Worm (Caenorhabditis elegans): Measurements from ENCODE around the gene Y38H6A.5.
"Not testable (repeated sequence)": the region's sequence is repeated elsewhere in the genome, so short reads cannot be mapped to it uniquely, and the experiment has no call there.

The Y38H6A.5 gene

ce11 chrV:20335264-20335663, at the start of gene Y38H6A.5:
TSS of gene Y38H6A.5 (minus strand) at chrV:20335364.
- TF ChIP-seq scrt-1 (GFP tag; IDR thresholded peaks at IDR 0.05) = no peak
- TF ChIP-seq ceh-13 (GFP tag; optimal IDR thresholded peaks at IDR 0.05) = no peak
- no peak for TF ChIP-seq B0310.2 (tag; optimal IDR thresholded peaks at IDR 0.05)
- no peak for TF ChIP-seq hmbx-1 (tag; optimal IDR thresholded peaks at IDR 0.05)
- TF ChIP-seq aly-1 (tag; optimal IDR thresholded peaks at IDR 0.05) = no peak

- TF ChIP-seq F13C5.2 (tag; optimal IDR thresholded peaks at IDR 0.05) = peak; percentile 69
- TF ChIP-seq tbx-37 (GFP tag; conservative IDR thresholded peaks at IDR 0.05) = no peak
- TF ChIP-seq hmg-4 (GFP tag; optimal IDR thresholded peaks at IDR 0.05) = peak; percentile 3
These were observed 48.0 kb upstream of the Y38H6A.5 start, which contains the start of gene K02E2.11 for ce11 chrV:20383065-20383609. TSS of gene K02E2.11 (plus strand) at chrV:20383315.

- TF ChIP-seq F13C5.2 (tag; optimal IDR thresholded peaks at IDR 0.05) (peak; percentile 13), B0310.2 (tag; optimal IDR thresholded peaks at IDR 0.05) (no peak), hmg-4 (GFP tag; optimal IDR thresholded peaks at IDR 0.05) (no peak), tbx-37 (GFP tag; conservative IDR thresholded peaks at IDR 0.05) (no peak)
These were observed 45.2 kb upstream of the Y38H6A.5 start, which contains the start of gene K02E2.6 for ce11 chrV:20380320-20380719. TSS of gene K02E2.6 (plus strand) at chrV:20380561.

- TF ChIP-seq hmg-4 (GFP tag; optimal IDR thresholded peaks at IDR 0.05) = no peak
- TF ChIP-seq ceh-36 (tag; optimal IDR thresholded peaks at IDR 0.05) = no peak
These were observed 40.9 kb upstream of the Y38H6A.5 start for ce11 chrV:20376070-20376469.

- TF ChIP-seq tbx-11 (GFP tag; IDR thresholded peaks at IDR 0.05) (no peak), sea-1 (GFP tag; conservative IDR thresholded peaks at IDR 0.05) (no peak), tbx-37 (GFP tag; conservative IDR thresholded peaks at IDR 0.05) (no peak), ets-7 (tag; optimal IDR thresholded peaks at IDR 0.05) (no peak), F13C5.2 (tag; optimal IDR thresholded peaks at IDR 0.05) (no peak), scrt-1 (GFP tag; IDR thresholded peaks at IDR 0.05) (no peak), pes-1 (GFP tag; IDR thresholded peaks at IDR 0.05) (no peak), B0310.2 (tag; optimal IDR thresholded peaks at IDR 0.05) (no peak), ceh-13 (GFP tag; optimal IDR thresholded peaks at IDR 0.05) (no peak), hmg-4 (GFP tag; optimal IDR thresholded peaks at IDR 0.05) (no peak)
These were observed 40.1 kb upstream of the Y38H6A.5 start, which contains the start of gene ins-35 for ce11 chrV:20375236-20375635. TSS of gene ins-35 (plus strand) at chrV:20375536.

ce11 chrV:20374484-20374883, 39.3 kb upstream of the Y38H6A.5 start:
- TF ChIP-seq scrt-1 (GFP tag; IDR thresholded peaks at IDR 0.05) (no peak), ceh-36 (tag; optimal IDR thresholded peaks at IDR 0.05) (no peak), tbx-11 (GFP tag; IDR thresholded peaks at IDR 0.05) (no peak), hnd-1 (tag; optimal IDR thresholded peaks at IDR 0.05) (no peak), hmg-4 (GFP tag; optimal IDR thresholded peaks at IDR 0.05) (no peak), F13C5.2 (tag; optimal IDR thresholded peaks at IDR 0.05) (no peak), ets-7 (tag; optimal IDR thresholded peaks at IDR 0.05) (no peak), tra-4 (tag; optimal IDR thresholded peaks at IDR 0.05) (no peak), aly-1 (tag; optimal IDR thresholded peaks at IDR 0.05) (no peak), tbx-37 (GFP tag; conservative IDR thresholded peaks at IDR 0.05) (no peak), ama-1 (optimal IDR thresholded peaks at IDR 0.05) (no peak), pes-1 (GFP tag; IDR thresholded peaks at IDR 0.05) (no peak), flt-1 (GFP tag; IDR thresholded peaks at IDR 0.05) (no peak), sea-1 (GFP tag; conservative IDR thresholded peaks at IDR 0.05) (no peak), ceh-13 (GFP tag; optimal IDR thresholded peaks at IDR 0.05) (no peak), B0310.2 (tag; optimal IDR thresholded peaks at IDR 0.05) (no peak), hmbx-1 (tag; optimal IDR thresholded peaks at IDR 0.05) (no peak)

- not testable (repeated sequence) for TF ChIP-seq ceh-13 (GFP tag; optimal IDR thresholded peaks at IDR 0.05); aly-1 (tag; optimal IDR thresholded peaks at IDR 0.05); ets-7 (tag; optimal IDR thresholded peaks at IDR 0.05)
These were observed 34.0 kb upstream of the Y38H6A.5 start, which contains the start of gene srh-177 for ce11 chrV:20369153-20369552. TSS of gene srh-177 (minus strand) at chrV:20369253.

ce11 chrV:20366839-20367238, 31.7 kb upstream of the Y38H6A.5 start, which contains the start of gene K02E2.8:
TSS of gene K02E2.8 (minus strand) at chrV:20366939.
- no peak for TF ChIP-seq scrt-1 (GFP tag; IDR thresholded peaks at IDR 0.05)
- no peak for TF ChIP-seq tbx-11 (GFP tag; IDR thresholded peaks at IDR 0.05)
- TF ChIP-seq hmbx-1 (tag; optimal IDR thresholded peaks at IDR 0.05) = no peak
- no peak for TF ChIP-seq tra-4 (tag; optimal IDR thresholded peaks at IDR 0.05)
- TF ChIP-seq ama-1 (optimal IDR thresholded peaks at IDR 0.05) = no peak
- TF ChIP-seq ceh-36 (tag; optimal IDR thresholded peaks at IDR 0.05) = no peak
- no peak for TF ChIP-seq pes-1 (GFP tag; IDR thresholded peaks at IDR 0.05)
- TF ChIP-seq hnd-1 (tag; optimal IDR thresholded peaks at IDR 0.05) = no peak
- TF ChIP-seq ets-7 (tag; optimal IDR thresholded peaks at IDR 0.05) = no peak
- TF ChIP-seq flt-1 (GFP tag; IDR thresholded peaks at IDR 0.05) = no peak
- TF ChIP-seq hmg-4 (GFP tag; optimal IDR thresholded peaks at IDR 0.05) = no peak
- TF ChIP-seq ceh-13 (GFP tag; optimal IDR thresholded peaks at IDR 0.05) = no peak
- TF ChIP-seq B0310.2 (tag; optimal IDR thresholded peaks at IDR 0.05) = no peak
- no peak for TF ChIP-seq sea-1 (GFP tag; conservative IDR thresholded peaks at IDR 0.05)
- no peak for TF ChIP-seq aly-1 (tag; optimal IDR thresholded peaks at IDR 0.05)
- no peak for TF ChIP-seq F13C5.2 (tag; optimal IDR thresholded peaks at IDR 0.05)
- TF ChIP-seq tbx-37 (GFP tag; conservative IDR thresholded peaks at IDR 0.05) = no peak

ce11 chrV:20356472-20356871, 21.3 kb upstream of the Y38H6A.5 start, which contains the start of gene grd-11:
TSS of gene grd-11 (plus strand) at chrV:20356772.
- TF ChIP-seq scrt-1 (GFP tag; IDR thresholded peaks at IDR 0.05) = no peak
- TF ChIP-seq tbx-37 (GFP tag; conservative IDR thresholded peaks at IDR 0.05) = no peak
